Worm (Caenorhabditis elegans): ENCODE measurements around the gene odr-1.

The odr-1 gene

DNA sequence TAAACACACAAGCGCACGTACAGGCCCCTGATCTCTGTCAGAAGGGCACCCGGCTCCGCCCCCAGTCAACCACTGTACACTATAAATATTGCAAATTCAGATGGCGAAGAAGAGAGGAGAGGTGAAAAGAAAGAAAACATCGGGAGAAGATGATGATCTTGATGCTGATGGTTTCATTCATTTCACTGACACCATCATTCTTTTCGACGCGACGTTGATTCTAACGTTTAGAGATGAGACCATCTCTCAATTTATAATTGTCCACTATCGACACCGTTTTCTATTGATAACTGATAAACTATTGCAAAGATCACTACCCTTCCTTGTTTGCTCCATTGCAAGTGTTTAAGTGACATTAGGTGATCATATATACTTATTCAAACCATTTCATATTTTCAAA lies 9.5 kb downstream of the odr-1 start:
- peak; percentile 33 for TF ChIP-seq dmd-6 (GFP tag; IDR thresholded peaks at IDR 0.05)
- peak in 1 of 2 experiments; percentile 32 for TF ChIP-seq mdl-1 (tag; optimal IDR thresholded peaks at IDR 0.05)
- peak; percentile 96 for TF ChIP-seq ama-1 (optimal IDR thresholded peaks at IDR 0.05)
- TF ChIP-seq aha-1 (tag): peak; percentile 58
- TF ChIP-seq dve-1 (tag; optimal IDR thresholded peaks at IDR 0.05; ENCODE audit: insufficient read depth): peak; percentile 22
- no peak for TF ChIP-seq daf-16 (GFP tag; optimal IDR thresholded peaks at IDR 0.05)
- peak; percentile 42 for TF ChIP-seq daf-16 (tag; optimal IDR thresholded peaks at IDR 0.05)
- peak; percentile 32 for TF ChIP-seq mep-1 (tag; optimal IDR thresholded peaks at IDR 0.05)
- TF ChIP-seq nhr-48 (tag; optimal IDR thresholded peaks at IDR 0.05): no peak
- no peak for TF ChIP-seq ZK546.5 (tag; optimal IDR thresholded peaks at IDR 0.05)
- TF ChIP-seq hlh-30 (tag; optimal IDR thresholded peaks at IDR 0.05; ENCODE audit: insufficient read depth): peak; percentile 49
- TF ChIP-seq nhr-28 (tag; optimal IDR thresholded peaks at IDR 0.05): peak; percentile 47
- no peak for TF ChIP-seq pqm-1 (tag; optimal IDR thresholded peaks at IDR 0.05)
- TF ChIP-seq hlh-11 (tag; optimal IDR thresholded peaks at IDR 0.05): peak; percentile 49
- no peak for TF ChIP-seq lin-13 (GFP tag; optimal IDR thresholded peaks at IDR 0.05)
- TF ChIP-seq mxl-3 (GFP tag; optimal IDR thresholded peaks at IDR 0.05): peak; percentile 5
- peak in 1 of 2 experiments; percentile 37 for TF ChIP-seq hif-1 (tag; optimal IDR thresholded peaks at IDR 0.05)

DNA sequence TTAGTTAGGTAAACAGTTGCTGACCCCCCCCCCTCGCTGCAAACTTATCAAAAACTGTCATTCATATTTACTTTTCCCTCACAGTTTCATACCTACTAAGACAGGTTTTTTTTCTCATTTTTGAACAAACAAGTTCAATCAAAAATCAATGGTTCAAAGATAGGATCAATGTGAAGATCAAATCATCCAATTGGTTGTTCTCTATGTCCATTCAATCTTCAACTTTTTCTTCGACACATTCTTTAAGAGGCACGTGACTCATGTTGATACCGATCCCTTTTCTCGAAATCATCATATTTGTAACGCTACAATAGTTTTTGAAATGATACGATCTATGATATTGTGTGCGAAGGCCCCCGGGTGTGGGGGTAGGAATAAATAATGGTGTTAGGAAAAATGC lies 11.1 kb downstream of the odr-1 start:
- no peak for TF ChIP-seq daf-8 (GFP tag; IDR thresholded peaks at IDR 0.05)
- peak in 1 of 2 experiments; percentile 35 for TF ChIP-seq lsy-2 (tag; optimal IDR thresholded peaks at IDR 0.05)
- TF ChIP-seq zfp-3 (GFP tag; conservative IDR thresholded peaks at IDR 0.05): no peak
- TF ChIP-seq pqm-1 (tag; optimal IDR thresholded peaks at IDR 0.05): no peak
- no peak for TF ChIP-seq tra-1 (GFP tag; IDR thresholded peaks at IDR 0.05)
- TF ChIP-seq aly-2 (tag; optimal IDR thresholded peaks at IDR 0.05): no peak
- no peak for TF ChIP-seq F10B5.3 (tag; optimal IDR thresholded peaks at IDR 0.05)
- TF ChIP-seq dmd-8 (GFP tag; IDR thresholded peaks at IDR 0.05): no peak
- TF ChIP-seq dve-1 (tag; optimal IDR thresholded peaks at IDR 0.05; ENCODE audit: insufficient read depth): peak; percentile 68
- no peak for TF ChIP-seq skn-1 (tag; optimal IDR thresholded peaks at IDR 0.05)
- no peak for TF ChIP-seq D1046.2 (GFP tag; IDR thresholded peaks at IDR 0.05)
- peak; percentile 13 for TF ChIP-seq nhr-11 (tag; optimal IDR thresholded peaks at IDR 0.05)
- no peak for TF ChIP-seq Y75B8A.6 (GFP tag; IDR thresholded peaks at IDR 0.05)
- TF ChIP-seq hif-1 (tag; optimal IDR thresholded peaks at IDR 0.05): no peak
- no peak for TF ChIP-seq F26F4.8 (GFP tag; conservative IDR thresholded peaks at IDR 0.05)
- TF ChIP-seq lin-15B (tag; optimal IDR thresholded peaks at IDR 0.05): no peak
- no peak for TF ChIP-seq nhr-48 (tag; optimal IDR thresholded peaks at IDR 0.05)
- TF ChIP-seq nhr-76 (tag; optimal IDR thresholded peaks at IDR 0.05): no peak
- no peak for TF ChIP-seq ztf-11 (tag; optimal IDR thresholded peaks at IDR 0.05)
- no peak for TF ChIP-seq hmg-1.1 (GFP tag; IDR thresholded peaks at IDR 0.05)
- TF ChIP-seq mxl-2 (GFP tag; conservative IDR thresholded peaks at IDR 0.05): no peak
- no peak for TF ChIP-seq lin-39 (tag; optimal IDR thresholded peaks at IDR 0.05)
- no peak for TF ChIP-seq fos-1 (tag; optimal IDR thresholded peaks at IDR 0.05)
- no peak for TF ChIP-seq vab-7 (GFP tag; IDR thresholded peaks at IDR 0.05)
- TF ChIP-seq ceh-82 (tag; optimal IDR thresholded peaks at IDR 0.05): no peak
- TF ChIP-seq Y5F2A.4 (GFP tag; optimal IDR thresholded peaks at IDR 0.05): no peak
- TF ChIP-seq lim-7 (GFP tag; IDR thresholded peaks at IDR 0.05): no peak
- TF ChIP-seq ceh-28 (tag; optimal IDR thresholded peaks at IDR 0.05): no peak
- TF ChIP-seq ceh-20 (GFP tag; IDR thresholded peaks at IDR 0.05): no peak
- TF ChIP-seq spr-1 (tag; optimal IDR thresholded peaks at IDR 0.05): no peak
- TF ChIP-seq ctbp-1 (GFP tag; IDR thresholded peaks at IDR 0.05): no peak
- TF ChIP-seq arid-1 (GFP tag; conservative IDR thresholded peaks at IDR 0.05): no peak
- no peak for TF ChIP-seq nhr-25 (tag; optimal IDR thresholded peaks at IDR 0.05; ENCODE audit: borderline replicate concordance, insufficient read depth)
- no peak for TF ChIP-seq ces-1 (GFP tag; optimal IDR thresholded peaks at IDR 0.05)
- TF ChIP-seq daf-12 (tag; optimal IDR thresholded peaks at IDR 0.05): no peak
- TF ChIP-seq unc-39 (tag; optimal IDR thresholded peaks at IDR 0.05): no peak
- TF ChIP-seq egl-43 (GFP tag; IDR thresholded peaks at IDR 0.05): no peak
- TF ChIP-seq daf-16 (GFP tag; optimal IDR thresholded peaks at IDR 0.05): no peak
- peak; percentile 25 for TF ChIP-seq daf-16 (tag; optimal IDR thresholded peaks at IDR 0.05)
- TF ChIP-seq F44E2.7 (GFP tag; IDR thresholded peaks at IDR 0.05): no peak

Data from whole organism, L4 larva.